Worm (Caenorhabditis elegans) whole organism, L1 larva: ENCODE results near the gene Y11D7A.8.
"Not testable (repeated sequence)": the region's sequence is repeated elsewhere in the genome, so short reads cannot be mapped to it uniquely, and the experiment has no call there.

ENCODE experiments used
- blmp-1 ChIP-seq: fragments of 150-350 bp; optimal IDR thresholded peaks from 2 replicates; lab custom pipeline; 2014; ENCODE audit warnings: missing biosample characterization, missing genetic modification characterization
- dpl-1 ChIP-seq, 3 experiments: fragments of 150-350 bp in 2 of 3; sonication (generic microtip) in 1 of 3; optimal IDR thresholded peaks; 2 replicates each; lab custom pipeline; 2014 to 2017; ENCODE audit warnings: missing biosample characterization in 3 of 3, missing genetic modification characterization in 3 of 3, missing genetic modification reagents in 3 of 3
- lin-13 ChIP-seq: fragments of 150-350 bp; optimal IDR thresholded peaks from 2 replicates; lab custom pipeline; 2014; ENCODE audit warnings: missing biosample characterization, missing genetic modification reagents, missing genetic modification characterization
- lin-14 ChIP-seq: fragments of 200-800 bp; sonication (Bioruptor generic); optimal IDR thresholded peaks from 2 replicates; lab custom pipeline; 2018; ENCODE audit warnings: mild to moderate bottlenecking, missing genetic modification characterization, moderate library complexity, missing compliant biosample characterization
- lsy-2 ChIP-seq, 2 experiments: fragments of 150-350 bp; optimal IDR thresholded peaks; 2 replicates each; lab custom pipeline; 2014; ENCODE audit warnings: missing biosample characterization in 2 of 2, missing genetic modification characterization in 2 of 2
- nhr-237 ChIP-seq: fragments of 150-350 bp; optimal IDR thresholded peaks from 2 replicates; lab custom pipeline; 2014; ENCODE audit warnings: missing biosample characterization, missing genetic modification characterization
- nhr-28 ChIP-seq: fragments of 150-350 bp; optimal IDR thresholded peaks from 2 replicates; lab custom pipeline; 2014; ENCODE audit warnings: missing biosample characterization, missing genetic modification characterization
- sox-4 ChIP-seq: sonication (generic microtip); optimal IDR thresholded peaks from 2 replicates; lab custom pipeline; 2016; ENCODE audit warnings: missing genetic modification characterization, missing compliant biosample characterization
- tlp-1 ChIP-seq: fragments of 150-350 bp; optimal IDR thresholded peaks from 2 replicates; lab custom pipeline; 2014; ENCODE audit warnings: missing biosample characterization, missing genetic modification characterization

DNA sequence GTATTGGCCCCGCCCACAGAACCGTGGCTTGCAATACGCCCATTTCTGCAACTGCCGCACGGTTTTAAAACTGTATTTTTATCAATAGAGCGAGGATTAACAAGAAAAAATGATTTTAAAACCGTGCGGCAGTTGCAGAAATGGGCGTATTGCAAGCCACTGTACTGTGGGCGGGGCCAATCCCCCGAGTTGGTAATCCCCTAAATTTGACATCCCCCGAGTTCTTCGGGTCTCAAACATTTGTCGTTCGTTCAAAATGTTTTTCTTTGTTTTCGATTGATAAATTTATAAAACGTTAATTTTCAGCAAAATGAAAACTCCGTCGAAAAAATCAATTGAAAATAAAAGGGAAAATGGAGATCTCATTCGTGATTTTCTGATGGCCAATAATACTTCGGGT, 2.0 kb upstream of the Y11D7A.8 start, which contains the start of gene Y11D7A.7:
- TF ChIP-seq sox-4 (tag; lab: Kevin White, UChicago); lin-14 (GFP tag; lab: Kevin White, UChicago); dpl-1 (GFP tag; optimal IDR thresholded peaks at IDR 0.05; lab: Kevin White, UChicago); blmp-1; tlp-1 (tag; lab: Kevin White, UChicago); nhr-28 (tag; lab: Kevin White, UChicago); lin-13 (GFP tag; lab: Kevin White, UChicago); nhr-237 (tag; lab: Kevin White, UChicago); lsy-2 (tag; optimal IDR thresholded peaks at IDR 0.05; lab: Kevin White, UChicago): not testable (repeated sequence)
